Worm (Caenorhabditis elegans): Measurements from ENCODE around the gene alh-10.

- no peak for TF ChIP-seq nfya-1 (tag; optimal IDR thresholded peaks at IDR 0.05)
- TF ChIP-seq elt-2 (tag; optimal IDR thresholded peaks at IDR 0.05) = no peak
- TF ChIP-seq unc-42 (tag; optimal IDR thresholded peaks at IDR 0.05) = no peak
- TF ChIP-seq tbx-7 (tag; optimal IDR thresholded peaks at IDR 0.05) = no peak
- TF ChIP-seq nhr-11 (tag; optimal IDR thresholded peaks at IDR 0.05) = no peak
- no peak for TF ChIP-seq C08G9.2 (tag; optimal IDR thresholded peaks at IDR 0.05)
- TF ChIP-seq dmd-4 (tag; optimal IDR thresholded peaks at IDR 0.05; ENCODE audit: borderline replicate concordance) = no peak
- no peak for TF ChIP-seq pqm-1 (tag; optimal IDR thresholded peaks at IDR 0.05)
- no peak for TF ChIP-seq pha-4 (tag; optimal IDR thresholded peaks at IDR 0.05)
Measured at ce11 chrX:7122655-7123054, 20.8 kb downstream of the alh-10 start.

Data from whole organism, late embryonic.